Worm (Caenorhabditis elegans): ENCODE data around the gene Y82E9BL.6.
A peak's percentile ranks its signal among the peaks of the same experiment; 100 is the strongest.
"Not testable (repeated sequence)": the region's sequence is repeated elsewhere in the genome, so short reads cannot be mapped to it uniquely, and the experiment has no call there.

Gene Y82E9BL.6

ce11 chrIII:1380535-1381274 lies 35.1 kb upstream of the Y82E9BL.6 start, which contains the start of the genes pals-21 and Y82E9BR.6:
pals-21 (minus strand) TSS chrIII:1380635.
Y82E9BR.6 (plus strand) TSS chrIII:1381224.
- TF ChIP-seq flh-1 (GFP tag; optimal IDR thresholded peaks at IDR 0.05) (no peak), hlh-1 (tag; optimal IDR thresholded peaks at IDR 0.05) (peak; percentile 75)

ce11 chrIII:1377903-1378302 lies 32.3 kb upstream of the Y82E9BL.6 start, which contains the start of gene pals-40:
pals-40 (minus strand) TSS chrIII:1378003.
- TF ChIP-seq nhr-12 (tag; optimal IDR thresholded peaks at IDR 0.05); sptf-1 (tag; optimal IDR thresholded peaks at IDR 0.05); ceh-43 (GFP tag; optimal IDR thresholded peaks at IDR 0.05): not testable (repeated sequence)

- TF ChIP-seq cnd-1, ztf-11, M03D4.4 (tag; optimal IDR thresholded peaks at IDR 0.05): not testable (repeated sequence)
Observed at ce11 chrIII:1375491-1375890, 29.9 kb upstream of the Y82E9BL.6 start, which contains the start of gene Y82E9BR.10. Y82E9BR.10 (minus strand) TSS chrIII:1375591.

- no peak for TF ChIP-seq elt-3 (tag; optimal IDR thresholded peaks at IDR 0.05)
- TF ChIP-seq M03D4.4 (tag; optimal IDR thresholded peaks at IDR 0.05), result no peak
- TF ChIP-seq blmp-1 (tag; optimal IDR thresholded peaks at IDR 0.05), result no peak
- no peak for TF ChIP-seq flh-1 (GFP tag; optimal IDR thresholded peaks at IDR 0.05)
- no peak for TF ChIP-seq lsy-2 (tag; optimal IDR thresholded peaks at IDR 0.05)
- TF ChIP-seq hlh-1 (tag; optimal IDR thresholded peaks at IDR 0.05), result no peak
- TF ChIP-seq ham-2 (GFP tag; optimal IDR thresholded peaks at IDR 0.05), result no peak
- no peak for TF ChIP-seq mls-2 (tag; optimal IDR thresholded peaks at IDR 0.05)
- no peak for TF ChIP-seq zip-8 (tag; optimal IDR thresholded peaks at IDR 0.05)
Observed at ce11 chrIII:1374355-1374807, 28.8 kb upstream of the Y82E9BL.6 start, which contains the start of gene Y82E9BR.20. Y82E9BR.20 (plus strand) TSS chrIII:1374405.

ce11 chrIII:1372563-1372962 lies 27.0 kb upstream of the Y82E9BL.6 start:
- TF ChIP-seq tbx-8 (GFP tag; optimal IDR thresholded peaks at IDR 0.05), result no peak
- no peak for TF ChIP-seq elt-3 (tag; optimal IDR thresholded peaks at IDR 0.05)
- TF ChIP-seq pha-4 (tag; optimal IDR thresholded peaks at IDR 0.05), result no peak
- TF ChIP-seq hlh-1 (tag; optimal IDR thresholded peaks at IDR 0.05), result peak; percentile 82

ce11 chrIII:1359669-1360068 lies 14.1 kb upstream of the Y82E9BL.6 start, which contains the start of gene Y82E9BR.9:
Y82E9BR.9 (minus strand) TSS chrIII:1359769.
- TF ChIP-seq mab-5 (tag; optimal IDR thresholded peaks at IDR 0.05) (no peak), nhr-12 (tag; optimal IDR thresholded peaks at IDR 0.05) (no peak), snpc-4 (tag; optimal IDR thresholded peaks at IDR 0.05) (no peak), nhr-76 (tag; optimal IDR thresholded peaks at IDR 0.05) (no peak), zip-8 (tag; optimal IDR thresholded peaks at IDR 0.05) (no peak), elt-1 (tag; optimal IDR thresholded peaks at IDR 0.05; ENCODE audit: borderline replicate concordance, insufficient read depth) (no peak), sptf-1 (tag; optimal IDR thresholded peaks at IDR 0.05) (no peak), nhr-28 (tag; optimal IDR thresholded peaks at IDR 0.05) (no peak), nhr-237 (tag; optimal IDR thresholded peaks at IDR 0.05) (no peak), flh-1 (GFP tag; optimal IDR thresholded peaks at IDR 0.05) (no peak), lin-32 (GFP tag; optimal IDR thresholded peaks at IDR 0.05) (no peak), ces-1 (GFP tag; optimal IDR thresholded peaks at IDR 0.05) (no peak)

ce11 chrIII:1357973-1358372 lies 12.4 kb upstream of the Y82E9BL.6 start, which contains the start of gene Y82E9BR.8:
Y82E9BR.8 (minus strand) TSS chrIII:1358073.
- TF ChIP-seq pha-4, hlh-1, sptf-1 (tag; optimal IDR thresholded peaks at IDR 0.05): not testable (repeated sequence)

- no peak for TF ChIP-seq flh-1 (GFP tag; optimal IDR thresholded peaks at IDR 0.05)
- no peak for TF ChIP-seq tbx-8 (GFP tag; optimal IDR thresholded peaks at IDR 0.05)
- TF ChIP-seq mls-2 (tag; optimal IDR thresholded peaks at IDR 0.05), result no peak
- TF ChIP-seq lin-13 (tag; optimal IDR thresholded peaks at IDR 0.05), result no peak
- TF ChIP-seq mab-5 (tag; optimal IDR thresholded peaks at IDR 0.05), result no peak
- no peak for TF ChIP-seq bed-3 (GFP tag; optimal IDR thresholded peaks at IDR 0.05)
- no peak for TF ChIP-seq ces-1 (GFP tag; optimal IDR thresholded peaks at IDR 0.05)
- no peak for TF ChIP-seq ceh-83 (GFP tag; optimal IDR thresholded peaks at IDR 0.05)
- no peak for TF ChIP-seq cnd-1 (tag; optimal IDR thresholded peaks at IDR 0.05)
- TF ChIP-seq blmp-1 (tag; optimal IDR thresholded peaks at IDR 0.05), result no peak
- no peak for TF ChIP-seq ceh-43 (GFP tag; optimal IDR thresholded peaks at IDR 0.05)
- no peak for TF ChIP-seq elt-3 (tag; optimal IDR thresholded peaks at IDR 0.05)
- no peak for TF ChIP-seq ztf-11 (tag; optimal IDR thresholded peaks at IDR 0.05)
- TF ChIP-seq drap-1 (GFP tag; optimal IDR thresholded peaks at IDR 0.05), result no peak
- TF ChIP-seq M03D4.4 (tag; optimal IDR thresholded peaks at IDR 0.05), result no peak
- TF ChIP-seq nhr-76 (tag; optimal IDR thresholded peaks at IDR 0.05), result no peak
- no peak for TF ChIP-seq snpc-4 (tag; optimal IDR thresholded peaks at IDR 0.05)
Observed at ce11 chrIII:1355320-1355719, 9.7 kb upstream of the Y82E9BL.6 start, which contains the start of gene Y82E9BL.1. Y82E9BL.1 (minus strand) TSS chrIII:1355420.

Measured in whole organism, mixed stage, embryonic.